Worm (Caenorhabditis elegans) whole organism, L3 larva: ENCODE results near the gene nmr-2.
"Not testable (repeated sequence)": the region's sequence is repeated elsewhere in the genome, so short reads cannot be mapped to it uniquely, and the experiment has no call there.

ENCODE experiments used
- R02D3.7 ChIP-seq: fragments of 150-350 bp; optimal IDR thresholded peaks from 2 replicates; lab custom pipeline; 2014; ENCODE audit warnings: missing biosample characterization, missing genetic modification characterization
- ama-1 ChIP-seq: fragments of 150-350 bp; optimal IDR thresholded peaks from 2 replicates; lab custom pipeline; 2018
- ceh-16 ChIP-seq: sonication (generic microtip); optimal IDR thresholded peaks from 2 replicates; lab custom pipeline; 2017; ENCODE audit warnings: missing biosample characterization, missing genetic modification characterization
- ceh-82 ChIP-seq: fragments of 150-350 bp; optimal IDR thresholded peaks from 2 replicates; lab custom pipeline; 2014; ENCODE audit warnings: missing biosample characterization, missing genetic modification characterization
- ceh-9 ChIP-seq: sonication (generic microtip); optimal IDR thresholded peaks from 2 replicates; lab custom pipeline; 2018; ENCODE audit warnings: missing biosample characterization, missing genetic modification characterization
- daf-12 ChIP-seq: fragments of 150-350 bp; optimal IDR thresholded peaks from 2 replicates; lab custom pipeline; 2014; ENCODE audit warnings: missing biosample characterization, missing genetic modification reagents, missing genetic modification characterization
- egl-27 ChIP-seq: sonication (generic microtip); optimal IDR thresholded peaks from 4 replicates; lab custom pipeline; 2017; ENCODE audit warnings: missing biosample characterization, missing genetic modification reagents, missing genetic modification characterization
- elt-1 ChIP-seq: fragments of 150-350 bp; optimal IDR thresholded peaks from 2 replicates; lab custom pipeline; 2014; ENCODE audit warnings: missing biosample characterization, missing genetic modification characterization
- elt-2 ChIP-seq: sonication (generic microtip); optimal IDR thresholded peaks from 2 replicates; lab custom pipeline; 2016; ENCODE audit warnings: missing genetic modification reagents, mild to moderate bottlenecking, missing genetic modification characterization, missing compliant biosample characterization
- elt-3 ChIP-seq, 3 experiments: fragments of 150-350 bp in 1 of 3; sonication (generic microtip) in 2 of 3; optimal IDR thresholded peaks; 2 replicates in 2 of 3; 4 replicates in 1 of 3; lab custom pipeline; 2014 to 2017; ENCODE audit warnings: missing biosample characterization in 3 of 3, missing genetic modification characterization in 3 of 3
- eor-1 ChIP-seq, 2 experiments: fragments of 150-350 bp; optimal IDR thresholded peaks; 2 replicates each; lab custom pipeline; 2014 to 2018; ENCODE audit warnings: missing biosample characterization in 2 of 2, missing genetic modification characterization in 2 of 2
- fkh-10 ChIP-seq: sonication (generic microtip); optimal IDR thresholded peaks from 2 replicates; lab custom pipeline; 2017; ENCODE audit warnings: missing biosample characterization, missing genetic modification reagents, missing genetic modification characterization
- fos-1 ChIP-seq: fragments of 150-350 bp; optimal IDR thresholded peaks from 2 replicates; lab custom pipeline; 2014; ENCODE audit warnings: missing biosample characterization, missing genetic modification characterization
- jun-1 ChIP-seq: fragments of 150-350 bp; optimal IDR thresholded peaks from 2 replicates; lab custom pipeline; 2014; ENCODE audit warnings: missing biosample characterization, missing genetic modification reagents, missing genetic modification characterization
- lin-15B ChIP-seq: fragments of 150-350 bp; optimal IDR thresholded peaks from 2 replicates; lab custom pipeline; 2014; ENCODE audit warnings: missing biosample characterization, missing genetic modification characterization
- lin-39 ChIP-seq: fragments of 150-350 bp; optimal IDR thresholded peaks from 2 replicates; lab custom pipeline; 2018; ENCODE audit warnings: missing biosample characterization, missing genetic modification reagents, missing genetic modification characterization
- lsy-12 ChIP-seq: sonication (generic microtip); optimal IDR thresholded peaks from 2 replicates; lab custom pipeline; 2016; ENCODE audit warnings: mild to moderate bottlenecking, missing genetic modification characterization, missing compliant biosample characterization
- mdl-1 ChIP-seq: fragments of 150-350 bp; optimal IDR thresholded peaks from 2 replicates; lab custom pipeline; 2014; ENCODE audit warnings: missing biosample characterization, missing genetic modification characterization
- mml-1 ChIP-seq: fragments of 150-350 bp; sonication (generic microtip); optimal IDR thresholded peaks from 3 replicates; lab custom pipeline; 2014; ENCODE audit warnings: missing biosample characterization, missing genetic modification characterization
- nfya-1 ChIP-seq: sonication (generic microtip); optimal IDR thresholded peaks from 2 replicates; lab custom pipeline; 2017; ENCODE audit warnings: missing genetic modification characterization, mild to moderate bottlenecking, missing compliant biosample characterization, antibody characterized with exemption, moderate library complexity; ENCODE audit not compliant: insufficient read depth
- nhr-11 ChIP-seq: fragments of 150-350 bp; optimal IDR thresholded peaks from 2 replicates; lab custom pipeline; 2014; ENCODE audit warnings: missing biosample characterization, missing genetic modification characterization
- nhr-12 ChIP-seq: fragments of 150-350 bp; optimal IDR thresholded peaks from 2 replicates; lab custom pipeline; 2014; ENCODE audit warnings: missing biosample characterization, missing genetic modification characterization
- nhr-23 ChIP-seq: fragments of 150-350 bp; optimal IDR thresholded peaks from 2 replicates; lab custom pipeline; 2014; ENCODE audit warnings: missing biosample characterization, missing genetic modification reagents, missing genetic modification characterization
- nhr-237 ChIP-seq: fragments of 150-350 bp; optimal IDR thresholded peaks from 2 replicates; lab custom pipeline; 2014; ENCODE audit warnings: missing biosample characterization, missing genetic modification characterization
- nhr-25 ChIP-seq: sonication (generic microtip); optimal IDR thresholded peaks from 2 replicates; lab custom pipeline; 2017; ENCODE audit warnings: missing biosample characterization, missing genetic modification characterization
- nhr-28 ChIP-seq: fragments of 150-350 bp; optimal IDR thresholded peaks from 2 replicates; lab custom pipeline; 2014; ENCODE audit warnings: missing biosample characterization, missing genetic modification characterization
- nhr-43 ChIP-seq: sonication (generic microtip); optimal IDR thresholded peaks from 2 replicates; lab custom pipeline; 2016; ENCODE audit warnings: mild to moderate bottlenecking, missing genetic modification characterization, missing compliant biosample characterization; ENCODE audit not compliant: poor library complexity, severe bottlenecking
- nhr-76 ChIP-seq: fragments of 150-350 bp; sonication (generic microtip); optimal IDR thresholded peaks from 5 replicates; lab custom pipeline; 2014; ENCODE audit warnings: missing biosample characterization, missing genetic modification characterization
- nhr-77 ChIP-seq: fragments of 150-350 bp; optimal IDR thresholded peaks from 2 replicates; lab custom pipeline; 2014; ENCODE audit warnings: missing biosample characterization, missing genetic modification characterization
- sea-2 ChIP-seq: fragments of 150-350 bp; sonication (generic microtip); optimal IDR thresholded peaks from 4 replicates; lab custom pipeline; 2014; ENCODE audit warnings: missing biosample characterization, missing genetic modification reagents, missing genetic modification characterization
- snpc-4 ChIP-seq: fragments of 150-350 bp; optimal IDR thresholded peaks from 2 replicates; lab custom pipeline; 2014; ENCODE audit warnings: missing biosample characterization, missing genetic modification characterization
- unc-39 ChIP-seq: sonication (generic microtip); optimal IDR thresholded peaks from 4 replicates; lab custom pipeline; 2017; ENCODE audit warnings: missing biosample characterization, missing genetic modification characterization
- zag-1 ChIP-seq: fragments of 150-350 bp; optimal IDR thresholded peaks from 2 replicates; lab custom pipeline; 2014; ENCODE audit warnings: missing biosample characterization, missing genetic modification characterization
- ztf-4 ChIP-seq: fragments of 150-350 bp; optimal IDR thresholded peaks from 2 replicates; lab custom pipeline; 2014; ENCODE audit warnings: missing biosample characterization, missing genetic modification characterization

The nmr-2 gene

ce11 chrV:15051720-15052119 lies 40.3 kb upstream of the nmr-2 start:
- TF ChIP-seq egl-27 (tag; lab: Kevin White, UChicago) = no peak
- no peak for TF ChIP-seq lin-15B (tag; lab: Kevin White, UChicago)
- no peak for TF ChIP-seq nhr-28
- no peak for TF ChIP-seq ceh-9
- TF ChIP-seq lin-39 (tag; lab: Kevin White, UChicago) = no peak
- no peak for TF ChIP-seq nfya-1
- no peak for TF ChIP-seq sea-2 (GFP tag; lab: Kevin White, UChicago)

- TF ChIP-seq elt-2 (tag; lab: Kevin White, UChicago) (peak; percentile 4), nhr-12 (tag; lab: Kevin White, UChicago) (no peak)
Observed at ce11 chrV:15048107-15048506, 36.6 kb upstream of the nmr-2 start, which contains the start of gene sdc-3. Gene sdc-3, minus strand, starts transcription at chrV:15048207.

ce11 chrV:15036769-15037168 lies 25.3 kb upstream of the nmr-2 start, which contains the start of gene melo-3:
Gene melo-3, minus strand, starts transcription at chrV:15036869.
- TF ChIP-seq zag-1 (tag; lab: Kevin White, UChicago); R02D3.7; elt-3 (tag; optimal IDR thresholded peaks at IDR 0.05; lab: Kevin White, UChicago): not testable (repeated sequence)

ce11 chrV:15031373-15031772 lies 19.9 kb upstream of the nmr-2 start, which contains the start of gene cng-1:
Gene cng-1, minus strand, starts transcription at chrV:15031473.
- not testable (repeated sequence) for TF ChIP-seq ztf-4 (tag; lab: Kevin White, UChicago); R02D3.7; daf-12 (tag; lab: Kevin White, UChicago)

- peak; percentile 3 for TF ChIP-seq nhr-43 (tag; lab: Kevin White, UChicago)
- no peak for TF ChIP-seq sea-2 (GFP tag; lab: Kevin White, UChicago)
- no peak for TF ChIP-seq jun-1 (tag; lab: Kevin White, UChicago)
- peak; percentile 32 for TF ChIP-seq nfya-1
- TF ChIP-seq snpc-4 (tag; lab: Kevin White, UChicago) = peak; percentile 93
- TF ChIP-seq egl-27 (tag; lab: Kevin White, UChicago) = no peak
- no peak for TF ChIP-seq unc-39 (tag; lab: Kevin White, UChicago)
- TF ChIP-seq mml-1 (tag; lab: Kevin White, UChicago) = no peak
- TF ChIP-seq fos-1 (tag; lab: Kevin White, UChicago) = no peak
- TF ChIP-seq lin-39 (tag; lab: Kevin White, UChicago) = no peak
- TF ChIP-seq nhr-25 (tag; lab: Kevin White, UChicago) = peak; percentile 62
- TF ChIP-seq nhr-23 (tag; lab: Kevin White, UChicago) = peak; percentile 23
- no peak for TF ChIP-seq zag-1 (tag; lab: Kevin White, UChicago)
- TF ChIP-seq fkh-10 = no peak
- TF ChIP-seq lin-15B (tag; lab: Kevin White, UChicago) = peak; percentile 6
- TF ChIP-seq ama-1 (lab: Kevin White, UChicago) = no peak
- TF ChIP-seq, all 47 proteins: peak for 6
Observed at ce11 chrV:15028896-15029519, 17.5 kb upstream of the nmr-2 start, which contains the start of gene F14H8.8. Gene F14H8.8, plus strand, starts transcription at chrV:15029469.

ce11 chrV:15023544-15023943 lies 12.1 kb upstream of the nmr-2 start, which contains the start of gene F14H8.4:
Gene F14H8.4, plus strand, starts transcription at chrV:15023844.
- TF ChIP-seq ceh-9 (no peak), daf-12 (tag; lab: Kevin White, UChicago) (no peak), ztf-4 (tag; lab: Kevin White, UChicago) (no peak), lin-15B (tag; lab: Kevin White, UChicago) (no peak)

ce11 chrV:15020732-15021131 lies 9.3 kb upstream of the nmr-2 start, which contains the start of gene F14H8.5:
Gene F14H8.5, plus strand, starts transcription at chrV:15021032.
- TF ChIP-seq unc-39 (tag; lab: Kevin White, UChicago) = no peak
- TF ChIP-seq ceh-9 = no peak
- no peak for TF ChIP-seq snpc-4 (tag; lab: Kevin White, UChicago)
- TF ChIP-seq elt-1 (tag; lab: Kevin White, UChicago) = no peak
- TF ChIP-seq nhr-77 = no peak
- no peak for TF ChIP-seq ceh-16 (tag; lab: Kevin White, UChicago)
- TF ChIP-seq nhr-237 (tag; lab: Kevin White, UChicago) = no peak
- TF ChIP-seq fos-1 (tag; lab: Kevin White, UChicago) = no peak
- no peak for TF ChIP-seq daf-12 (tag; lab: Kevin White, UChicago)
- TF ChIP-seq lsy-12 = no peak
- no peak for TF ChIP-seq nhr-11 (tag; lab: Kevin White, UChicago)
- no peak for TF ChIP-seq ceh-82 (tag; lab: Kevin White, UChicago)
- no peak for TF ChIP-seq lin-15B (tag; lab: Kevin White, UChicago)
- no peak for TF ChIP-seq mdl-1 (tag; lab: Kevin White, UChicago)
- TF ChIP-seq nhr-28 = no peak
- no peak for TF ChIP-seq nhr-76 (tag; lab: Kevin White, UChicago)
- no peak for TF ChIP-seq eor-1 (tag; optimal IDR thresholded peaks at IDR 0.05; lab: Kevin White, UChicago)
- no peak for TF ChIP-seq ama-1 (lab: Kevin White, UChicago)
